Worm (Caenorhabditis elegans): ENCODE measurements around the gene fbxc-27.

The fbxc-27 gene

DNA sequence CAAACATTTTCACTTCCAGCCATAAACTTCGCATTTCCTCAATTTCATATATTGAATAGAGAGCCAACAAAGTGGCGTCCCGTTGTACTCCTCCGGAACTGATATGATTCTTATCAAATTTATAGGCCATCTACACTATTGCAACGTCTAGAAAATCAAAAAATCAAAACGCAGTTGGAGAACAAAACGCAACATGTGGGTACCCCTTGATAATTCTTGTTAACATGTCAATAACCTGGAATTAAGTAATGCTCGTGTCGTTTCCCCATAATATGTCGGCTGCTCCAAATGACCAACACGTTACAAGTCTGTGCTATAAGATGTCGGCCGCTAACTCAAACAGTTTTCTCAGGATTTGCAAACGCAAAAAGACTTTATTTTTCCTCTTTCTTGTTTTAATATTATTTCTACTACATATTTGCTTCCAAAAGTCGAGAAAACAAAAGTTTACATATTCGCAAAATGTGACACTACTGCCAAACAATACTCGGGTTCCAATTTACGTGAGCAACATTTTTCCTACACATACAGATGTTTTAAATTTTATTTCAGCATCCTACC lies 28.8 kb upstream of the fbxc-27 start:
- no peak for TF ChIP-seq mef-2 (tag; optimal IDR thresholded peaks at IDR 0.05)
- TF ChIP-seq nhr-20 (tag; optimal IDR thresholded peaks at IDR 0.05): peak; percentile 21
- peak; percentile 79 for TF ChIP-seq elt-2 (tag; optimal IDR thresholded peaks at IDR 0.05)

DNA sequence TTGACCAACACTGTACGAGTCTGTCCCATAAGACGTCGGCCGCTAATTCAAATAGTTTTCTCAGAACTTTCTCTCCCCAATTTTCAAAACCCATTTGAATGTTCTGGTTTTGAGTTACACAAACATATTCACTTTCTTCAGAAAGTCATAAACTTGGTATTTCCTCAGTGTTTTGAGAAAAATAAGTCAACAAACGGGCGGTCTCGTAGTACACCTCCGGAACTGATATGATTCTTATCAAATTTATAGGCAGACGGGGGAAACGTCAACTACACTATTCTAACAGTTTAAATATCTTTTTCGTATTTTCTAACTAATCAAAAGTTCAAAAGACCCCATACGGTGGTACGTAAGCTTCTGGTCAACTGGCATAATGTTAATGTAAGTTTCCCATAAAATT lies 25.4 kb upstream of the fbxc-27 start:
- TF ChIP-seq tlp-1 (tag; optimal IDR thresholded peaks at IDR 0.05) (no peak), elt-2 (tag; optimal IDR thresholded peaks at IDR 0.05) (peak; percentile 38), nhr-20 (tag; optimal IDR thresholded peaks at IDR 0.05) (peak; percentile 44), sptf-1 (tag; optimal IDR thresholded peaks at IDR 0.05) (no peak)

- TF ChIP-seq elt-2 (tag; optimal IDR thresholded peaks at IDR 0.05) (peak; percentile 83), nhr-20 (tag; optimal IDR thresholded peaks at IDR 0.05) (peak; percentile 31), lin-35 (GFP tag; optimal IDR thresholded peaks at IDR 0.05) (peak in 1 of 2 experiments; percentile 14), zag-1 (tag; optimal IDR thresholded peaks at IDR 0.05) (no peak)
These were observed 21.5 kb upstream of the fbxc-27 start, which contains the start of gene T07D3.4 for ce11 chrII:888024-888423. Gene T07D3.4, plus strand, starts transcription at chrII:888309.

DNA sequence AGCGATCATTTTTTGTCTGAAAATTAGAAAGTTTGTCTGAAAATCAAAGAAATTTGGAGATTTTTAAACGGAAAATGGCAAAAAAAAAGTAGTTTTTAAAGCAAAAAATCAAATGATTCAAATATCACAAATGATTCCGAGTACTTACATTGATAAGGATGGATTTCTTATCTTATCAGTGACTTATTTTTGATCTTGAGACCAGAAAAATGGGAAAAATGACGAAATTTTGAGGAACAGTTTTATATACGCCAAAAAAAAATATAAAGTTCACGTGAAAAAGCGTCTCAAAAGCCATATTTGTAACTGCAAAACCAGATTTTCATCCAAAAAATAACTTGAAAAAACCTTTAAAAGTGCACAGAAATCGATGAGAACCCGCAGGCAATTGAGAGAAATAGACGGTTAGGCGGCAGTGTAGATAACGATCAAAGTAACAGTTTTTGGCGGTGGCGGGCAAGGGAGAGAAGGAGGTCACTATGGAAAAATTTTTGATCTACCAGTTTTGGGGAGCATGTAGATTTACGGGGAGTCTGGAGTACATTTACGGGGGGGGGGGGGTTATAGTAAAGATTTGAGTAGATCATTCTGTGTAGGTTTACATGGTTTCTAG lies 8.7 kb upstream of the fbxc-27 start, which contains the start of gene T07D3.9:
TSS of gene T07D3.9 (minus strand) at position 194 of the 613 bp plus-strand sequence.
- TF ChIP-seq ceh-8 (GFP tag; optimal IDR thresholded peaks at IDR 0.05) (no peak), tbx-2 (tag; optimal IDR thresholded peaks at IDR 0.05) (no peak), unc-86 (tag; optimal IDR thresholded peaks at IDR 0.05) (no peak), C04F5.9 (tag; optimal IDR thresholded peaks at IDR 0.05) (no peak), lin-13 (GFP tag; optimal IDR thresholded peaks at IDR 0.05) (no peak), elt-2 (tag; optimal IDR thresholded peaks at IDR 0.05) (peak; percentile 97), efl-1 (optimal IDR thresholded peaks at IDR 0.05) (no peak), efl-1 (GFP tag; optimal IDR thresholded peaks at IDR 0.05 in 1 of 2) (no peak), ces-1 (GFP tag; optimal IDR thresholded peaks at IDR 0.05) (no peak), F16B12.6 (tag; optimal IDR thresholded peaks at IDR 0.05) (no peak), snpc-4 (tag; optimal IDR thresholded peaks at IDR 0.05) (no peak), dpl-1 (GFP tag; optimal IDR thresholded peaks at IDR 0.05) (no peak), aly-2 (tag; optimal IDR thresholded peaks at IDR 0.05) (no peak), ceh-63 (GFP tag; optimal IDR thresholded peaks at IDR 0.05) (no peak), mdl-1 (tag; optimal IDR thresholded peaks at IDR 0.05) (no peak), tlp-1 (tag; optimal IDR thresholded peaks at IDR 0.05) (peak; percentile 59), sox-4 (tag; optimal IDR thresholded peaks at IDR 0.05) (no peak), Y116A8C.19 (tag; optimal IDR thresholded peaks at IDR 0.05; ENCODE audit: borderline replicate concordance) (no peak), xbp-1 (tag; optimal IDR thresholded peaks at IDR 0.05) (no peak), alr-1 (tag; optimal IDR thresholded peaks at IDR 0.05; ENCODE audit: borderline replicate concordance) (no peak), egl-13 (tag; optimal IDR thresholded peaks at IDR 0.05) (no peak), blmp-1 (tag; optimal IDR thresholded peaks at IDR 0.05) (peak; percentile 11), unc-98 (GFP tag; IDR thresholded peaks at IDR 0.05) (no peak), elt-3 (tag; optimal IDR thresholded peaks at IDR 0.05) (peak in 5 of 6 experiments; percentile 46 to 97 (median 51)), nhr-20 (tag; optimal IDR thresholded peaks at IDR 0.05) (peak; percentile 12)

DNA sequence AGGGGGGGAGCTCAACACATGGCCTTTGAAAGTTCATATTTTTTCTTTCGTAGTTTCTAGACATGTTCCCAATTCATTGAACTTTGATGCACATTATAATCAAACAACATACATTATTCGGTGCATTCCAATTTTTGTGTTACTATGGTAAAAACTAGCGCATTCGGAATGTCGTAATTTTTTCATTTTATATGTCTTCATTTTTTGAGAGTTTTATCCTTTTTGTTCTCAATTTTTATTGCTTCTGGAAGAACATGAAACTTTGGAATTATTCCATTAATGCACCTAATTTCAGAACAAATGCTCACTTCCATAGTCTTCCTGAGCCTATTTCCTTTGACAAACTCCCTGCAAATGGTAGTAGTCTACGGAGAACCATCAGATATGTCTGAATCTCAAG lies 7.9 kb upstream of the fbxc-27 start, which contains the start of gene T07D3.2:
TSS of gene T07D3.2 (plus strand) at position 301 of the 400 bp plus-strand sequence.
- no peak for TF ChIP-seq ama-1 (optimal IDR thresholded peaks at IDR 0.05)
- TF ChIP-seq pqm-1 (tag; optimal IDR thresholded peaks at IDR 0.05): no peak
- no peak for TF ChIP-seq efl-1 (optimal IDR thresholded peaks at IDR 0.05)
- TF ChIP-seq efl-1 (GFP tag; optimal IDR thresholded peaks at IDR 0.05 in 1 of 2): no peak
- TF ChIP-seq nhr-20 (tag; optimal IDR thresholded peaks at IDR 0.05): no peak
- TF ChIP-seq dsc-1 (tag; optimal IDR thresholded peaks at IDR 0.05): no peak
- no peak for TF ChIP-seq aly-2 (tag; optimal IDR thresholded peaks at IDR 0.05)

All from whole organism, L1 larva.